Worm (Caenorhabditis elegans) whole organism, mixed stage, embryonic: ENCODE measurements around the gene B0336.12.

ENCODE experiments used
- elt-1 ChIP-seq: sonication (generic microtip); optimal IDR thresholded peaks from 2 replicates; lab custom pipeline; 2017; ENCODE audit warnings: missing genetic modification characterization, mild to moderate bottlenecking, missing compliant biosample characterization, antibody characterized with exemption, moderate library complexity, borderline replicate concordance; ENCODE audit not compliant: insufficient read depth
- lsy-2 ChIP-seq: fragments of 150-350 bp; optimal IDR thresholded peaks from 2 replicates; lab custom pipeline; 2014; ENCODE audit warnings: missing biosample characterization, missing genetic modification characterization
- nhr-12 ChIP-seq: fragments of 150-350 bp; optimal IDR thresholded peaks from 2 replicates; lab custom pipeline; 2014; ENCODE audit warnings: missing biosample characterization, missing genetic modification characterization
- nhr-28 ChIP-seq: fragments of 150-350 bp; optimal IDR thresholded peaks from 2 replicates; lab custom pipeline; 2014; ENCODE audit warnings: missing biosample characterization, missing genetic modification characterization
- pha-4 ChIP-seq: fragments of 150-350 bp; optimal IDR thresholded peaks from 2 replicates; lab custom pipeline; 2018; ENCODE audit warnings: missing biosample characterization, missing genetic modification reagents, missing genetic modification characterization
- snpc-4 ChIP-seq: fragments of 150-350 bp; optimal IDR thresholded peaks from 2 replicates; lab custom pipeline; 2014; ENCODE audit warnings: missing biosample characterization, missing genetic modification characterization
- unc-62 ChIP-seq: fragments of 150-350 bp; optimal IDR thresholded peaks from 2 replicates; lab custom pipeline; 2014; ENCODE audit warnings: missing biosample characterization, missing genetic modification reagents, missing genetic modification characterization

DNA sequence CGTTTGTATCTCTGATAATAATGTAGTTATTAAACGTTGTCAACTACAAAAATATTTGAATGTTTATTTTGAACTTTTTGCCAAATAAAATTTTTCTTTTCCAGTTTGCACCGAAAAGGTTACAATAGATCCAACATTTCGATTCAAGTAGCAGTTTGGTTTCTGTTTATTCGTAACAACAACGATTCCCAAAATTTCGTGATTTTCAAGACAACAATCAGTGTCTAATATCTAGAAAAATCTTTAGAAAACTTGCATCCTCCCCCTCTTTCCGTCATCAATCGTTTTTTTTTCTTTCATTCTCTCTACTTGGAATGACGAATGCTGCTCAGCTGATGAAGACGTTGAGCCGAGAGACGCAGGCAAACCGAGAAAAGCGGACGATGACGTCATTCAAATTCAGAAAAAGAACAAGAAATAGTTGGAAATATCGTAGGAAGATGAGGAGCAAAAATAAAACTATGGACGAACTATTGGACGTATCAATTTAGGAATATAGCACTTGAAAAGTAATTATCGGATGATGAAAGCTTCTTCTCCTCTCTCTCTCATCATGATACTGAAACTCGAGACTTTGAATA, 48.7 kb upstream of the B0336.12 start:
- TF ChIP-seq nhr-12 (tag; lab: Kevin White, UChicago) (no peak), lsy-2 (tag; lab: Kevin White, UChicago) (no peak), snpc-4 (tag; lab: Kevin White, UChicago) (no peak), elt-1 (tag; lab: Kevin White, UChicago) (no peak), pha-4 (no peak), unc-62 (GFP tag; lab: Kevin White, UChicago) (no peak), nhr-28 (tag; lab: Kevin White, UChicago) (no peak)
